Fruit fly (Drosophila melanogaster) whole organism, embryonic: ENCODE results near the gene CG32428.

Experiments
- CG10267 ChIP-seq: fragments of 200-800 bp; sonication (Bioruptor generic); optimal IDR thresholded peaks from 2 replicates; lab custom pipeline; 2018; ENCODE audit warnings: missing biosample characterization, mild to moderate bottlenecking, missing genetic modification characterization, moderate library complexity
- CG11085 ChIP-seq: fragments of 200-800 bp; sonication (Bioruptor generic); IDR thresholded peaks from 2 replicates; pipeline ENCODE4 v1.3.6; 2022; ENCODE audit warnings: missing biosample characterization, missing genetic modification characterization
- CG14441 ChIP-seq: fragments of 200-800 bp; sonication (Bioruptor generic); IDR thresholded peaks from 2 replicates; pipeline ENCODE4 v1.3.6; 2022; ENCODE audit warnings: missing biosample characterization, missing genetic modification characterization
- CG14860 ChIP-seq: fragments of 200-800 bp; sonication (Bioruptor generic); IDR thresholded peaks from 3 replicates; pipeline ENCODE4 v1.3.6; 2022; ENCODE audit warnings: missing biosample characterization, missing genetic modification characterization; ENCODE audit not compliant: partially characterized antibody
- CG14965 ChIP-seq: fragments of 200-800 bp; sonication (Bioruptor generic); optimal IDR thresholded peaks from 2 replicates; lab custom pipeline; 2016; ENCODE audit warnings: missing biosample characterization, missing genetic modification characterization, borderline replicate concordance
- CG1602 ChIP-seq: fragments of 200-800 bp; sonication (Bioruptor generic); optimal IDR thresholded peaks from 3 replicates; lab custom pipeline; 2016; ENCODE audit warnings: missing biosample characterization, missing genetic modification characterization
- CG18476 ChIP-seq: fragments of 200-800 bp; sonication (Bioruptor generic); optimal IDR thresholded peaks from 2 replicates; lab custom pipeline; 2016; ENCODE audit warnings: missing biosample characterization, mild to moderate bottlenecking, missing genetic modification characterization
- CG3281 ChIP-seq: fragments of 200-800 bp; sonication (Bioruptor generic); optimal IDR thresholded peaks from 3 replicates; lab custom pipeline; 2017; ENCODE audit warnings: missing biosample characterization, mild to moderate bottlenecking, missing genetic modification characterization
- CG3995 ChIP-seq: fragments of 200-800 bp; sonication (Bioruptor generic); optimal IDR thresholded peaks from 3 replicates; lab custom pipeline; 2016; ENCODE audit warnings: missing biosample characterization, missing genetic modification characterization
- CG4360 ChIP-seq: fragments of 200-800 bp; sonication (Bioruptor generic); IDR thresholded peaks from 2 replicates; pipeline ENCODE4 v1.3.6; 2022; ENCODE audit warnings: missing biosample characterization, missing genetic modification characterization
- CG6813 ChIP-seq: fragments of 200-800 bp; sonication (Bioruptor generic); optimal IDR thresholded peaks from 2 replicates; lab custom pipeline; 2017; ENCODE audit warnings: missing biosample characterization, missing genetic modification characterization, mild to moderate bottlenecking, moderate library complexity, missing genetic modification reagents
- CG7786 ChIP-seq: fragments of 200-800 bp; sonication (Bioruptor generic); optimal IDR thresholded peaks from 2 replicates; lab custom pipeline; 2016; ENCODE audit warnings: missing biosample characterization, missing genetic modification characterization
- CG7928 ChIP-seq: fragments of 200-800 bp; sonication (Bioruptor generic); optimal IDR thresholded peaks from 2 replicates; lab custom pipeline; 2017; ENCODE audit warnings: missing biosample characterization, mild to moderate bottlenecking, missing genetic modification characterization
- CG9437 ChIP-seq: fragments of 200-800 bp; sonication (Bioruptor generic); optimal IDR thresholded peaks from 2 replicates; lab custom pipeline; 2018; ENCODE audit warnings: missing biosample characterization, mild to moderate bottlenecking, missing genetic modification characterization
- D ChIP-seq, 2 experiments: fragments of 200-800 bp in 1 of 2; fragments of >200 bp in 1 of 2; sonication (Bioruptor generic) in 1 of 2; optimal IDR thresholded peaks; 2 replicates in 1 of 2; 3 replicates in 1 of 2; lab custom pipeline; 2017; ENCODE audit warnings: mild to moderate bottlenecking in 1 of 2, missing biosample characterization in 1 of 2, missing genetic modification characterization in 1 of 2, missing genetic modification reagents in 1 of 2
- D19A ChIP-seq: fragments of 200-800 bp; optimal IDR thresholded peaks from 3 replicates; lab custom pipeline; 2019; ENCODE audit warnings: missing biosample characterization, mild to moderate bottlenecking, missing genetic modification characterization, moderate library complexity
- Dad ChIP-seq: fragments of 200-800 bp; sonication (Bioruptor generic); optimal IDR thresholded peaks from 3 replicates; lab custom pipeline; 2016; ENCODE audit warnings: missing biosample characterization, missing genetic modification characterization
- Dll ChIP-seq: fragments of 200-800 bp; sonication (Bioruptor generic); IDR thresholded peaks from 4 replicates; pipeline ENCODE4 v1.3.6; 2022; ENCODE audit warnings: missing biosample characterization, missing genetic modification characterization; ENCODE audit not compliant: partially characterized antibody
- Hsf ChIP-seq: fragments of 200-800 bp; sonication (Bioruptor generic); optimal IDR thresholded peaks from 3 replicates; lab custom pipeline; 2016; ENCODE audit warnings: missing biosample characterization, missing genetic modification characterization
- Meics ChIP-seq: fragments of 200-800 bp; sonication (Bioruptor generic); optimal IDR thresholded peaks from 2 replicates; lab custom pipeline; 2017; ENCODE audit warnings: missing biosample characterization, mild to moderate bottlenecking, missing genetic modification characterization
- Pdp1 ChIP-seq, 2 experiments: fragments of 200-800 bp; sonication (Bioruptor generic); optimal IDR thresholded peaks; 3 replicates each; lab custom pipeline; 2016; ENCODE audit warnings: missing biosample characterization in 2 of 2, missing genetic modification characterization in 2 of 2, mild to moderate bottlenecking in 1 of 2, moderate library complexity in 1 of 2
- Poxn ChIP-seq: fragments of 200-800 bp; sonication (Bioruptor generic); IDR thresholded peaks from 2 replicates; pipeline ENCODE4 v1.3.6; 2022; ENCODE audit warnings: missing biosample characterization, missing genetic modification characterization
- Spps ChIP-seq: fragments of 200-800 bp; sonication (Bioruptor generic); optimal IDR thresholded peaks from 2 replicates; lab custom pipeline; 2018; ENCODE audit warnings: missing biosample characterization, mild to moderate bottlenecking, missing genetic modification characterization
- ac ChIP-seq: fragments of 200-800 bp; sonication (Bioruptor generic); optimal IDR thresholded peaks from 3 replicates; lab custom pipeline; 2017; ENCODE audit warnings: missing biosample characterization, mild to moderate bottlenecking, missing genetic modification characterization
- caup ChIP-seq: fragments of 200-800 bp; sonication (Bioruptor generic); optimal IDR thresholded peaks from 3 replicates; lab custom pipeline; 2017; ENCODE audit warnings: missing biosample characterization, mild to moderate bottlenecking, missing genetic modification characterization, moderate library complexity; ENCODE audit not compliant: severe bottlenecking
- chinmo ChIP-seq: fragments of 200-800 bp; sonication (Bioruptor generic); IDR thresholded peaks from 4 replicates; pipeline ENCODE4 v1.3.6; 2022; ENCODE audit warnings: missing biosample characterization, missing genetic modification characterization; ENCODE audit not compliant: partially characterized antibody
- danr ChIP-seq: fragments of 200-800 bp; sonication (Bioruptor generic); IDR thresholded peaks from 2 replicates; pipeline ENCODE4 v1.3.6; 2022; ENCODE audit warnings: missing biosample characterization, missing genetic modification characterization
- emc ChIP-seq: fragments of 200-800 bp; sonication (Bioruptor generic); optimal IDR thresholded peaks from 2 replicates; lab custom pipeline; 2016; ENCODE audit warnings: missing biosample characterization, missing genetic modification characterization
- gsb ChIP-seq: fragments of 200-800 bp; sonication (Bioruptor generic); IDR thresholded peaks from 2 replicates; pipeline ENCODE4 v1.3.6; 2022; ENCODE audit warnings: missing biosample characterization, missing genetic modification characterization
- klu ChIP-seq: fragments of 200-800 bp; sonication (Bioruptor generic); IDR thresholded peaks from 2 replicates; pipeline ENCODE4 v1.3.6; 2022; ENCODE audit warnings: missing biosample characterization, missing genetic modification characterization
- lab ChIP-seq: fragments of 200-800 bp; sonication (Bioruptor generic); optimal IDR thresholded peaks from 3 replicates; lab custom pipeline; 2017; ENCODE audit warnings: missing biosample characterization, missing genetic modification characterization, mild to moderate bottlenecking, moderate library complexity, missing genetic modification reagents
- lilli ChIP-seq: fragments of 200-800 bp; sonication (Bioruptor generic); optimal IDR thresholded peaks from 3 replicates; lab custom pipeline; 2016; ENCODE audit warnings: missing biosample characterization, missing genetic modification characterization
- lmd ChIP-seq: fragments of 200-800 bp; sonication (Bioruptor generic); IDR thresholded peaks from 2 replicates; pipeline ENCODE4 v1.3.6; 2022; ENCODE audit warnings: missing biosample characterization, missing genetic modification characterization
- maf-S ChIP-seq: fragments of 200-800 bp; sonication (Bioruptor generic); optimal IDR thresholded peaks from 2 replicates; lab custom pipeline; 2016; ENCODE audit warnings: missing biosample characterization, missing genetic modification characterization
- odd ChIP-seq: fragments of 200-800 bp; sonication (Bioruptor generic); optimal IDR thresholded peaks from 2 replicates; lab custom pipeline; 2017; ENCODE audit warnings: missing biosample characterization, mild to moderate bottlenecking, missing genetic modification characterization
- ranshi ChIP-seq: fragments of 200-800 bp; sonication (Bioruptor generic); IDR thresholded peaks from 2 replicates; pipeline ENCODE4 v1.3.6; 2022; ENCODE audit warnings: missing biosample characterization, missing genetic modification characterization
- sens ChIP-seq: fragments of 200-800 bp; sonication (Bioruptor generic); peaks from one replicate; lab custom pipeline; 2016; ENCODE audit warnings: missing biosample characterization, missing genetic modification characterization
- sens-2 ChIP-seq: fragments of 200-800 bp; sonication (Bioruptor generic); IDR thresholded peaks from 2 replicates; pipeline ENCODE4 v1.3.6; 2022; ENCODE audit warnings: missing biosample characterization, missing genetic modification characterization
- sim ChIP-seq: fragments of 200-800 bp; sonication (Bioruptor generic); IDR thresholded peaks from 2 replicates; pipeline ENCODE4 v1.3.6; 2022; ENCODE audit warnings: missing biosample characterization, missing genetic modification characterization
- sna ChIP-seq: fragments of 200-800 bp; sonication (Bioruptor generic); IDR thresholded peaks from 2 replicates; pipeline ENCODE4 v1.3.6; 2022; ENCODE audit warnings: missing biosample characterization, missing genetic modification characterization; ENCODE audit not compliant: partially characterized antibody
- sug ChIP-seq: fragments of 200-800 bp; optimal IDR thresholded peaks from 2 replicates; lab custom pipeline; 2019; ENCODE audit warnings: missing biosample characterization, mild to moderate bottlenecking, missing genetic modification characterization, moderate library complexity
- zen ChIP-seq: fragments of 200-800 bp; sonication (Bioruptor generic); optimal IDR thresholded peaks from 3 replicates; lab custom pipeline; 2018; ENCODE audit warnings: missing biosample characterization, mild to moderate bottlenecking, missing genetic modification characterization, moderate library complexity

CG32428 gene

DNA sequence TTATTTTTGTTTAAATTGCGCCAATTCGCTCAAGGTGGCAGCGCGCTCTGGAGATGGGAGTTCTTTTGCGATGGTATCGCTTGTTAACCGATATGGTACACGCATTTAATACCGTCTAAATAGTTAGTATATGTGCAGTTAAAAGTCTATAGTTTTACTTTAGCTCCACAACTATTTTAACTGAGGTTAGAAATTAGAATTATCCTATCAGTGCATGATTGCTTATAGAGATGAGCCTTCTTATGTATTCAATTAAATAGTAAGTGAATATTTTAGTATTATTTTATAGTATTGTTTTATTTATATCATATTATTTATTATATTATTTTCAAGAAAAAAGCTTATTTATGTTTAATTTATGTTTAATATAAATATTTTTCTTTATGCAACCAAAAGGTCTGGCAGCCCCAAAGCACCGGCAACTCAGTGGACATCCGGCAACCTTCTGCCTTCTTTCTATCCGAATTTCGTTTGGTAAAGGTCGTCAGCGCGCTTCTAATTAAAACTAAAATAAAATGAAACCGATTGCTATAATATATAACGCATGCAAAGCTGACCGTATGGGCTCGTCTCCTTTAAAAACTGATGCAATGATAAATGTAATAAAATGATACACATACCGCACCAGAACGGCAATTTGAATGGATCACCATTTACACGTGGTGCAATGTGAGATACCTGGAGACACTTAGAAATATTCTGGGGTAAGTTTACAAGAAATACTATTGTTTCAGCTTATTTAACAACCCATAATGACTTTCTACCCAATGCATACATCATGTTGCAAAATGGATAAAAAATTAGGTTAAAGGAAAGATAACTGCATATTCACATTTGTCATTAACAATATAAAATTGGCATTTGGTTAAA is 20.5 kb downstream of the CG32428 start, which contains the start of gene CG5199 (continued):
- TF ChIP-seq CG3281 (peak; percentile 75), CG7928 (GFP tag; lab: Kevin White, UChicago) (no peak), Dll (GFP tag; lab: Robert Waterston, UW) (peak; percentile 83), sug (tag; lab: Kevin White, UChicago) (peak; percentile 57), maf-S (GFP tag; lab: Kevin White, UChicago) (peak; percentile 4), danr (GFP tag; lab: Robert Waterston, UW) (peak; percentile 41; the same call in 1 of the 2 replicates), odd (GFP tag; lab: Kevin White, UChicago) (peak; percentile 48), CG18476 (peak; percentile 19), CG11085 (GFP tag; lab: Robert Waterston, UW) (0 out of 2 replicates have a peak, but pooled peaks have one; percentile 45), CG14441 (GFP tag; lab: Robert Waterston, UW) (peak; percentile 68), Meics (peak; percentile 67), ac (GFP tag; lab: Kevin White, UChicago) (no peak), D19A (tag; lab: Kevin White, UChicago) (peak; percentile 49), ranshi (peak; percentile 56; the same call in 1 of the 2 replicates), gsb (GFP tag; lab: Robert Waterston, UW) (peak; percentile 44; the same call in 1 of the 2 replicates), Hsf (GFP tag; lab: Kevin White, UChicago) (peak; percentile 13), CG4360 (no peak), sna (GFP tag; lab: Robert Waterston, UW) (peak; percentile 60; the same call in 1 of the 2 replicates), klu (GFP tag; lab: Robert Waterston, UW) (peak; percentile 35; the same call in 1 of the 2 replicates), CG7786 (no peak), sim (GFP tag; lab: Robert Waterston, UW) (no peak), lilli (peak; percentile 10), CG14965 (GFP tag; lab: Kevin White, UChicago) (no peak), D (optimal IDR thresholded peaks at IDR 0.05; lab: Kevin White, UChicago) (no peak), D (GFP tag; optimal IDR thresholded peaks at IDR 0.05; lab: Kevin White, UChicago) (peak; percentile 57), zen (tag; lab: Kevin White, UChicago) (peak; percentile 60), CG3995 (peak; percentile 19), CG6813 (GFP tag; lab: Kevin White, UChicago) (peak; percentile 37), CG9437 (GFP tag; lab: Kevin White, UChicago) (peak; percentile 72), CG10267 (peak; percentile 69), sens-2 (GFP tag; lab: Robert Waterston, UW) (no peak), CG14860 (peak; percentile 62; the same call in 2 of the 3 replicates), CG1602 (GFP tag; lab: Kevin White, UChicago) (peak; percentile 56)

dm6 chr3L:20448773-20449172 is 24.8 kb downstream of the CG32428 start:
- TF ChIP-seq Pdp1 (GFP tag; optimal IDR thresholded peaks at IDR 0.05; lab: Kevin White, UChicago): peak in 1 of 2 experiments; percentile 56
- TF ChIP-seq Dad: no peak
- TF ChIP-seq sim (GFP tag; lab: Robert Waterston, UW): no peak
- no peak for TF ChIP-seq emc (GFP tag; lab: Kevin White, UChicago)
- peak; percentile 58; the same call in 1 of the 2 replicates for TF ChIP-seq CG4360
- TF ChIP-seq Spps: no peak
- peak; percentile 22 for TF ChIP-seq sens (GFP tag; lab: Kevin White, UChicago)
- TF ChIP-seq chinmo (GFP tag; lab: Robert Waterston, UW): 0 out of 4 replicates have a peak, but pooled peaks have one; percentile 30
- no peak for TF ChIP-seq Poxn (GFP tag; lab: Robert Waterston, UW)
- no peak for TF ChIP-seq caup (GFP tag; lab: Kevin White, UChicago)
- no peak for TF ChIP-seq lmd (GFP tag; lab: Robert Waterston, UW)
- TF ChIP-seq lab: no peak
